Worm (Caenorhabditis elegans) whole organism, L1 larva: ENCODE data around the gene Y105C5A.26.

Experiments used
- C04F5.9 ChIP-seq: sonication (generic microtip); optimal IDR thresholded peaks from 2 replicates; lab custom pipeline; 2016; ENCODE audit warnings: missing genetic modification characterization, missing compliant biosample characterization
- C16A3.4 ChIP-seq: fragments of 150-350 bp; optimal IDR thresholded peaks from 2 replicates; lab custom pipeline; 2014; ENCODE audit warnings: missing biosample characterization, missing genetic modification characterization
- F16B12.6 ChIP-seq: fragments of 150-350 bp; optimal IDR thresholded peaks from 2 replicates; lab custom pipeline; 2014; ENCODE audit warnings: missing biosample characterization, missing genetic modification characterization
- blmp-1 ChIP-seq: fragments of 150-350 bp; optimal IDR thresholded peaks from 2 replicates; lab custom pipeline; 2014; ENCODE audit warnings: missing biosample characterization, missing genetic modification characterization
- ceh-82 ChIP-seq, 3 experiments: fragments of 150-350 bp in 1 of 3; sonication (generic microtip) in 2 of 3; optimal IDR thresholded peaks; 2 replicates each; lab custom pipeline; 2014 to 2017; ENCODE audit warnings: missing biosample characterization in 3 of 3, missing genetic modification characterization in 3 of 3
- ceh-88 ChIP-seq: fragments of 200-800 bp; sonication (Bioruptor generic); IDR thresholded peaks from 2 replicates; pipeline ENCODE4 v1.3.6; 2022; ENCODE audit warnings: missing genetic modification characterization, missing compliant biosample characterization
- ces-1 ChIP-seq: fragments of 150-350 bp; optimal IDR thresholded peaks from 2 replicates; lab custom pipeline; 2014; ENCODE audit warnings: missing biosample characterization, missing genetic modification reagents, missing genetic modification characterization
- dpl-1 ChIP-seq, 3 experiments: fragments of 150-350 bp in 2 of 3; sonication (generic microtip) in 1 of 3; optimal IDR thresholded peaks; 2 replicates each; lab custom pipeline; 2014 to 2017; ENCODE audit warnings: missing biosample characterization in 3 of 3, missing genetic modification characterization in 3 of 3, missing genetic modification reagents in 3 of 3
- dsc-1 ChIP-seq: sonication (generic microtip); optimal IDR thresholded peaks from 2 replicates; lab custom pipeline; 2016; ENCODE audit warnings: mild to moderate bottlenecking, missing genetic modification characterization, missing compliant biosample characterization
- efl-1 ChIP-seq, 4 experiments: fragments of 150-350 bp; optimal IDR thresholded peaks in 3 of 4; peaks in 1 of 4; 1 replicate in 1 of 4; 2 replicates in 3 of 4; lab custom pipeline; 2014; ENCODE audit warnings: missing biosample characterization in 2 of 4, missing genetic modification characterization in 2 of 4, missing genetic modification reagents in 2 of 4
- egl-27 ChIP-seq, 2 experiments: fragments of 150-350 bp in 1 of 2; sonication (generic microtip); optimal IDR thresholded peaks; 3 replicates each; lab custom pipeline; 2017 to 2018; ENCODE audit warnings: missing biosample characterization in 2 of 2, missing genetic modification characterization in 2 of 2, missing genetic modification reagents in 2 of 2
- elt-2 ChIP-seq: sonication (generic microtip); optimal IDR thresholded peaks from 2 replicates; lab custom pipeline; 2016; ENCODE audit warnings: missing genetic modification characterization, mild to moderate bottlenecking, inconsistent platforms, missing compliant biosample characterization, missing genetic modification reagents
- ets-5 ChIP-seq: fragments of 200-800 bp; sonication (Bioruptor generic); IDR thresholded peaks from 2 replicates; pipeline ENCODE4 v1.3.6; 2022; ENCODE audit warnings: missing genetic modification characterization, missing compliant biosample characterization
- fkh-10 ChIP-seq: sonication (generic microtip); optimal IDR thresholded peaks from 2 replicates; lab custom pipeline; 2017; ENCODE audit warnings: missing biosample characterization, missing genetic modification reagents, missing genetic modification characterization
- fkh-4 ChIP-seq: sonication (generic microtip); optimal IDR thresholded peaks from 2 replicates; lab custom pipeline; 2016; ENCODE audit warnings: missing compliant biosample characterization, missing genetic modification characterization, borderline replicate concordance
- irx-1 ChIP-seq: sonication (generic microtip); optimal IDR thresholded peaks from 2 replicates; lab custom pipeline; 2016; ENCODE audit warnings: missing genetic modification characterization, missing compliant biosample characterization
- isw-1 ChIP-seq: fragments of 200-800 bp; sonication (Bioruptor generic); IDR thresholded peaks from 2 replicates; pipeline ENCODE4 v1.3.6; 2022; ENCODE audit warnings: missing genetic modification characterization, missing compliant biosample characterization
- jun-1 ChIP-seq: fragments of 150-350 bp; optimal IDR thresholded peaks from 2 replicates; lab custom pipeline; 2014; ENCODE audit warnings: missing biosample characterization, missing genetic modification reagents, missing genetic modification characterization
- lin-13 ChIP-seq: fragments of 150-350 bp; optimal IDR thresholded peaks from 2 replicates; lab custom pipeline; 2014; ENCODE audit warnings: missing biosample characterization, missing genetic modification reagents, missing genetic modification characterization
- lin-14 ChIP-seq: fragments of 200-800 bp; sonication (Bioruptor generic); optimal IDR thresholded peaks from 2 replicates; lab custom pipeline; 2018; ENCODE audit warnings: mild to moderate bottlenecking, missing genetic modification characterization, moderate library complexity, missing compliant biosample characterization
- lir-3 ChIP-seq: sonication (generic microtip); optimal IDR thresholded peaks from 2 replicates; lab custom pipeline; 2016; ENCODE audit warnings: mild to moderate bottlenecking, missing genetic modification characterization, moderate library complexity, missing compliant biosample characterization; ENCODE audit not compliant: poor library complexity
- lsy-2 ChIP-seq, 2 experiments: fragments of 150-350 bp; optimal IDR thresholded peaks; 2 replicates each; lab custom pipeline; 2014; ENCODE audit warnings: missing biosample characterization in 2 of 2, missing genetic modification characterization in 2 of 2
- mab-9 ChIP-seq: fragments of 200-800 bp; sonication (Bioruptor generic); IDR thresholded peaks from 2 replicates; pipeline ENCODE4 v1.3.6; 2022; ENCODE audit warnings: missing genetic modification reagents, missing genetic modification characterization, missing compliant biosample characterization
- mef-2 ChIP-seq: fragments of 150-350 bp; optimal IDR thresholded peaks from 2 replicates; lab custom pipeline; 2014; ENCODE audit warnings: missing biosample characterization, missing genetic modification characterization
- mep-1 ChIP-seq: fragments of 150-350 bp; optimal IDR thresholded peaks from 2 replicates; lab custom pipeline; 2014; ENCODE audit warnings: missing biosample characterization, missing genetic modification characterization
- nhr-12 ChIP-seq: sonication (generic microtip); optimal IDR thresholded peaks from 2 replicates; lab custom pipeline; 2017; ENCODE audit warnings: missing biosample characterization, missing genetic modification characterization
- nhr-19 ChIP-seq: fragments of 200-800 bp; sonication (Bioruptor generic); conservative IDR thresholded peaks from 2 replicates; pipeline ENCODE4 v1.3.6; 2022; ENCODE audit warnings: missing genetic modification characterization, missing compliant biosample characterization
- nhr-20 ChIP-seq: sonication (generic microtip); optimal IDR thresholded peaks from 2 replicates; lab custom pipeline; 2016; ENCODE audit warnings: mild to moderate bottlenecking, missing genetic modification characterization, missing compliant biosample characterization
- nhr-28 ChIP-seq: fragments of 150-350 bp; optimal IDR thresholded peaks from 2 replicates; lab custom pipeline; 2014; ENCODE audit warnings: missing biosample characterization, missing genetic modification characterization
- nhr-47 ChIP-seq: sonication (generic microtip); optimal IDR thresholded peaks from 2 replicates; lab custom pipeline; 2016; ENCODE audit warnings: mild to moderate bottlenecking, missing genetic modification characterization, moderate library complexity, missing compliant biosample characterization
- nhr-71 ChIP-seq: sonication (generic microtip); optimal IDR thresholded peaks from 2 replicates; lab custom pipeline; 2016; ENCODE audit warnings: mild to moderate bottlenecking, missing genetic modification characterization, moderate library complexity, missing compliant biosample characterization
- pag-3 ChIP-seq: sonication (generic microtip); optimal IDR thresholded peaks from 2 replicates; lab custom pipeline; 2017; ENCODE audit warnings: missing genetic modification characterization, mild to moderate bottlenecking, missing compliant biosample characterization, antibody characterized with exemption, borderline replicate concordance; ENCODE audit not compliant: insufficient read depth
- skn-1 ChIP-seq: fragments of 150-350 bp; optimal IDR thresholded peaks from 2 replicates; lab custom pipeline; 2014; ENCODE audit warnings: missing biosample characterization, missing genetic modification characterization
- snpc-4 ChIP-seq: fragments of 150-350 bp; optimal IDR thresholded peaks from 2 replicates; lab custom pipeline; 2014; ENCODE audit warnings: missing biosample characterization, missing genetic modification characterization
- snu-23 ChIP-seq: sonication (generic microtip); optimal IDR thresholded peaks from 2 replicates; lab custom pipeline; 2016; ENCODE audit warnings: missing genetic modification characterization, missing compliant biosample characterization
- sptf-1 ChIP-seq: fragments of 150-350 bp; optimal IDR thresholded peaks from 2 replicates; lab custom pipeline; 2014; ENCODE audit warnings: missing biosample characterization, missing genetic modification characterization
- sup-37 ChIP-seq: fragments of 200-800 bp; sonication (Bioruptor generic); optimal IDR thresholded peaks from 2 replicates; lab custom pipeline; 2018; ENCODE audit warnings: mild to moderate bottlenecking, missing genetic modification characterization, missing compliant biosample characterization
- swsn-7 ChIP-seq: sonication (generic microtip); optimal IDR thresholded peaks from 2 replicates; lab custom pipeline; 2016; ENCODE audit warnings: missing genetic modification characterization, missing compliant biosample characterization
- tbx-2 ChIP-seq: sonication (generic microtip); optimal IDR thresholded peaks from 2 replicates; lab custom pipeline; 2016; ENCODE audit warnings: missing genetic modification characterization, missing compliant biosample characterization
- tlp-1 ChIP-seq: fragments of 150-350 bp; optimal IDR thresholded peaks from 2 replicates; lab custom pipeline; 2014; ENCODE audit warnings: missing biosample characterization, missing genetic modification characterization
- unc-30 ChIP-seq: sonication (generic microtip); optimal IDR thresholded peaks from 2 replicates; lab custom pipeline; 2017; ENCODE audit warnings: missing biosample characterization, missing genetic modification characterization
- unc-62 ChIP-seq: fragments of 150-350 bp; optimal IDR thresholded peaks from 2 replicates; lab custom pipeline; 2014; ENCODE audit warnings: missing biosample characterization, missing genetic modification reagents, missing genetic modification characterization
- unc-98 ChIP-seq: fragments of 200-800 bp; sonication (Bioruptor generic); IDR thresholded peaks from 2 replicates; pipeline ENCODE4 v1.3.6; 2022; ENCODE audit warnings: missing genetic modification characterization, missing compliant biosample characterization
- vab-15 ChIP-seq: sonication (generic microtip); optimal IDR thresholded peaks from 2 replicates; lab custom pipeline; 2017; ENCODE audit warnings: missing genotype, mild to moderate bottlenecking, missing genetic modification characterization, missing compliant biosample characterization
- zip-4 ChIP-seq: fragments of 200-800 bp; sonication (Bioruptor generic); optimal IDR thresholded peaks from 2 replicates; lab custom pipeline; 2018; ENCODE audit warnings: mild to moderate bottlenecking, missing genetic modification characterization, moderate library complexity, missing compliant biosample characterization
- ztf-11 ChIP-seq, 2 experiments: sonication (generic microtip); optimal IDR thresholded peaks; 2 replicates each; lab custom pipeline; 2016 to 2017; ENCODE audit warnings: missing genetic modification characterization in 2 of 2, missing biosample characterization in 1 of 2, missing compliant biosample characterization in 1 of 2
- ztf-4 ChIP-seq: fragments of 150-350 bp; optimal IDR thresholded peaks from 2 replicates; lab custom pipeline; 2014; ENCODE audit warnings: missing biosample characterization, missing genetic modification characterization

The Y105C5A.26 gene

ce11 chrIV:15696786-15697185, 15.4 kb upstream of the Y105C5A.26 start (continued):
- TF ChIP-seq skn-1 (tag; lab: Kevin White, UChicago), result peak; percentile 45
- peak; percentile 97 for TF ChIP-seq lin-14 (GFP tag; lab: Kevin White, UChicago)
- no peak for TF ChIP-seq nhr-28
- peak; percentile 40 to 85 (median 72) for TF ChIP-seq ceh-82 (tag; optimal IDR thresholded peaks at IDR 0.05; lab: Kevin White, UChicago)
- no peak for TF ChIP-seq blmp-1 (tag; lab: Kevin White, UChicago)
- peak; percentile 75 for TF ChIP-seq mep-1
- no peak for TF ChIP-seq pag-3 (tag; lab: Kevin White, UChicago)
- peak; percentile 49 for TF ChIP-seq lin-13 (GFP tag; lab: Kevin White, UChicago)
- TF ChIP-seq nhr-47, result peak; percentile 75
- peak; percentile 35 for TF ChIP-seq irx-1
- no peak for TF ChIP-seq unc-30 (tag; lab: Kevin White, UChicago)
- peak; percentile 67 for TF ChIP-seq efl-1 (optimal IDR thresholded peaks at IDR 0.05; lab: Kevin White, UChicago)
- TF ChIP-seq efl-1 (GFP tag; optimal IDR thresholded peaks at IDR 0.05 in 1 of 2; lab: Kevin White, UChicago), result peak; percentile 16 to 90
- no peak for TF ChIP-seq ceh-88 (GFP tag; lab: Robert Waterston, UW)
- TF ChIP-seq sptf-1 (tag; lab: Kevin White, UChicago), result no peak
- TF ChIP-seq swsn-7 (tag; lab: Kevin White, UChicago), result peak; percentile 71
- TF ChIP-seq dsc-1, result peak; percentile 56
- TF ChIP-seq nhr-12 (tag; lab: Kevin White, UChicago), result no peak
- peak; percentile 28 for TF ChIP-seq C16A3.4 (tag; lab: Kevin White, UChicago)
- TF ChIP-seq ces-1 (GFP tag; lab: Kevin White, UChicago), result no peak
- TF ChIP-seq snpc-4 (tag; lab: Kevin White, UChicago), result peak; percentile 13
- TF ChIP-seq tlp-1 (tag; lab: Kevin White, UChicago), result no peak
- TF ChIP-seq ets-5 (GFP tag; lab: Robert Waterston, UW), result no peak
- TF ChIP-seq dpl-1 (GFP tag; optimal IDR thresholded peaks at IDR 0.05; lab: Kevin White, UChicago), result peak; percentile 25 to 56 (median 36)
- peak; percentile 60; the same call in 1 of the 2 replicates for TF ChIP-seq isw-1 (GFP tag; lab: Robert Waterston, UW)
- no peak for TF ChIP-seq elt-2 (tag; lab: Kevin White, UChicago)
- peak; percentile 79 for TF ChIP-seq fkh-10 (GFP tag; lab: Kevin White, UChicago)
- peak; percentile 35 for TF ChIP-seq F16B12.6 (tag; lab: Kevin White, UChicago)
- peak; percentile 42 for TF ChIP-seq nhr-20 (tag; lab: Kevin White, UChicago)
- peak; percentile 90 for TF ChIP-seq nhr-71 (tag; lab: Kevin White, UChicago)
- TF ChIP-seq nhr-19, result peak; percentile 52
- TF ChIP-seq egl-27 (tag; optimal IDR thresholded peaks at IDR 0.05; lab: Kevin White, UChicago), result peak in 1 of 2 experiments; percentile 11
- no peak for TF ChIP-seq vab-15 (tag; lab: Kevin White, UChicago)
- no peak for TF ChIP-seq mab-9
- TF ChIP-seq fkh-4 (tag; lab: Kevin White, UChicago), result no peak
- TF ChIP-seq zip-4 (GFP tag; lab: Kevin White, UChicago), result peak; percentile 5
- TF ChIP-seq mef-2 (tag; lab: Kevin White, UChicago), result peak; percentile 55
- TF ChIP-seq unc-62 (GFP tag; lab: Kevin White, UChicago), result no peak

- no peak for TF ChIP-seq tbx-2 (tag; lab: Kevin White, UChicago)
- no peak for TF ChIP-seq nhr-71 (tag; lab: Kevin White, UChicago)
- no peak for TF ChIP-seq snu-23 (GFP tag; lab: Kevin White, UChicago)
- TF ChIP-seq nhr-19, result no peak
- no peak for TF ChIP-seq lin-14 (GFP tag; lab: Kevin White, UChicago)
- TF ChIP-seq lir-3 (tag; lab: Kevin White, UChicago), result no peak
- TF ChIP-seq C04F5.9 (tag; lab: Kevin White, UChicago), result no peak
- no peak for TF ChIP-seq lsy-2 (tag; optimal IDR thresholded peaks at IDR 0.05; lab: Kevin White, UChicago)
- no peak for TF ChIP-seq isw-1 (GFP tag; lab: Robert Waterston, UW)
- no peak for TF ChIP-seq skn-1 (tag; lab: Kevin White, UChicago)
- TF ChIP-seq dsc-1, result no peak
- TF ChIP-seq efl-1 (optimal IDR thresholded peaks at IDR 0.05; lab: Kevin White, UChicago), result no peak
- no peak for TF ChIP-seq efl-1 (GFP tag; optimal IDR thresholded peaks at IDR 0.05 in 1 of 2; lab: Kevin White, UChicago)
- no peak for TF ChIP-seq sup-37 (GFP tag; lab: Kevin White, UChicago)
- TF ChIP-seq ztf-4 (tag; lab: Kevin White, UChicago), result no peak
- no peak for TF ChIP-seq ztf-11 (tag; optimal IDR thresholded peaks at IDR 0.05; lab: Kevin White, UChicago)
- TF ChIP-seq snpc-4 (tag; lab: Kevin White, UChicago), result no peak
- no peak for TF ChIP-seq unc-98 (GFP tag; lab: Robert Waterston, UW)
- TF ChIP-seq jun-1 (tag; lab: Kevin White, UChicago), result no peak
- TF ChIP-seq pag-3 (tag; lab: Kevin White, UChicago), result no peak
- no peak for TF ChIP-seq unc-62 (GFP tag; lab: Kevin White, UChicago)
Observed at ce11 chrIV:15695274-15695673, 13.9 kb upstream of the Y105C5A.26 start.
